Fruit fly (Drosophila melanogaster): Measurements from ENCODE around the gene papi.

Gene papi

dm6 chr2L:2202018-2202852, 18.3 kb upstream of the papi start:
- TF ChIP-seq Ets98B (GFP tag; IDR thresholded peaks at IDR 0.05) (peak; percentile 100), CG8159 (tag; optimal IDR thresholded peaks at IDR 0.05) (peak; percentile 100), Pif1A (GFP tag; optimal IDR thresholded peaks at IDR 0.05) (peak; percentile 100), fd96Ca (GFP tag; IDR thresholded peaks at IDR 0.05) (peak; percentile 99), CG4496 (GFP tag; IDR thresholded peaks at IDR 0.05) (peak; percentile 100), CG14655 (GFP tag; optimal IDR thresholded peaks at IDR 0.05) (peak; percentile 100), CG13204 (GFP tag; optimal IDR thresholded peaks at IDR 0.05) (peak; percentile 98), CG17806 (tag; optimal IDR thresholded peaks at IDR 0.05) (peak; percentile 100), EcR (GFP tag; optimal IDR thresholded peaks at IDR 0.05) (peak; percentile 99), CG34367 (tag; optimal IDR thresholded peaks at IDR 0.05) (peak; percentile 100), CG32121 (GFP tag; IDR thresholded peaks at IDR 0.05) (peak; percentile 100), CG10348 (GFP tag; IDR thresholded peaks at IDR 0.05) (peak; percentile 97), CG8301 (tag; optimal IDR thresholded peaks at IDR 0.05) (peak; percentile 100), CG12605 (GFP tag; IDR thresholded peaks at IDR 0.05) (peak; percentile 100), gl (tag; optimal IDR thresholded peaks at IDR 0.05) (peak; percentile 99), Pif1B (GFP tag; optimal IDR thresholded peaks at IDR 0.05) (peak; percentile 100), CG15710 (tag; optimal IDR thresholded peaks at IDR 0.05) (peak; percentile 100), Snoo (tag; optimal IDR thresholded peaks at IDR 0.05) (peak; percentile 100), rn (GFP tag; IDR thresholded peaks at IDR 0.05) (peak; percentile 99), D1 (tag; optimal IDR thresholded peaks at IDR 0.05) (peak; percentile 99), CG9948 (tag; optimal IDR thresholded peaks at IDR 0.05) (peak; percentile 100)

- peak; percentile 81; the same call in 2 of the 3 replicates for TF ChIP-seq fd96Ca (GFP tag; IDR thresholded peaks at IDR 0.05)
- peak; percentile 86 for TF ChIP-seq CG32121 (GFP tag; IDR thresholded peaks at IDR 0.05)
- TF ChIP-seq CG4496 (GFP tag; IDR thresholded peaks at IDR 0.05), result peak; percentile 85
- TF ChIP-seq Pif1B (GFP tag; optimal IDR thresholded peaks at IDR 0.05), result peak; percentile 49
- TF ChIP-seq CG8301 (tag; optimal IDR thresholded peaks at IDR 0.05), result peak; percentile 56
- peak; percentile 50 for TF ChIP-seq CG8159 (tag; optimal IDR thresholded peaks at IDR 0.05)
- peak; percentile 57; the same call in 1 of the 2 replicates for TF ChIP-seq rn (GFP tag; IDR thresholded peaks at IDR 0.05)
- TF ChIP-seq Pif1A (GFP tag; optimal IDR thresholded peaks at IDR 0.05), result peak; percentile 30
- no peak for TF ChIP-seq CG17806 (tag; optimal IDR thresholded peaks at IDR 0.05)
- TF ChIP-seq Ets98B (GFP tag; IDR thresholded peaks at IDR 0.05), result peak; percentile 88
- TF ChIP-seq gl (tag; optimal IDR thresholded peaks at IDR 0.05), result peak; percentile 32
- TF ChIP-seq Snoo (tag; optimal IDR thresholded peaks at IDR 0.05), result peak; percentile 31
- 0 out of 2 replicates have a peak, but pooled peaks have one; percentile 6 for TF ChIP-seq CG10348 (GFP tag; IDR thresholded peaks at IDR 0.05)
- peak; percentile 100 for TF ChIP-seq EcR (GFP tag; optimal IDR thresholded peaks at IDR 0.05)
- no peak for TF ChIP-seq D1 (tag; optimal IDR thresholded peaks at IDR 0.05)
- peak; percentile 29; the same call in 1 of the 2 replicates for TF ChIP-seq CG12605 (GFP tag; IDR thresholded peaks at IDR 0.05)
- no peak for TF ChIP-seq CG34367 (tag; optimal IDR thresholded peaks at IDR 0.05)
- TF ChIP-seq CG14655 (GFP tag; optimal IDR thresholded peaks at IDR 0.05), result peak; percentile 64
- TF ChIP-seq CG9948 (tag; optimal IDR thresholded peaks at IDR 0.05), result no peak
- TF ChIP-seq CG15710 (tag; optimal IDR thresholded peaks at IDR 0.05), result no peak
- peak; percentile 96 for TF ChIP-seq CG13204 (GFP tag; optimal IDR thresholded peaks at IDR 0.05)
Observed at dm6 chr2L:2202853-2203717, 17.5 kb upstream of the papi start.

dm6 chr2L:2206066-2206465, 14.5 kb upstream of the papi start, which contains the start of gene CG31668:
TSS of gene CG31668 (minus strand) at chr2L:2206166.
- no peak for TF ChIP-seq EcR (GFP tag; optimal IDR thresholded peaks at IDR 0.05)

dm6 chr2L:2209002-2209401, 11.5 kb upstream of the papi start, which contains the start of gene CG33124:
TSS of gene CG33124 (minus strand) at chr2L:2209102.
- TF ChIP-seq CG4496 (GFP tag; IDR thresholded peaks at IDR 0.05) (no peak), CG9948 (tag; optimal IDR thresholded peaks at IDR 0.05) (no peak), EcR (GFP tag; optimal IDR thresholded peaks at IDR 0.05) (no peak), Pif1B (GFP tag; optimal IDR thresholded peaks at IDR 0.05) (no peak), CG14655 (GFP tag; optimal IDR thresholded peaks at IDR 0.05) (no peak), fd96Ca (GFP tag; IDR thresholded peaks at IDR 0.05) (no peak), Pif1A (GFP tag; optimal IDR thresholded peaks at IDR 0.05) (no peak), gl (tag; optimal IDR thresholded peaks at IDR 0.05) (no peak)

dm6 chr2L:2212478-2212877, 8.1 kb upstream of the papi start, which contains the start of gene CG15385:
TSS of gene CG15385 (minus strand) at chr2L:2212571.
- TF ChIP-seq CG32121 (GFP tag; IDR thresholded peaks at IDR 0.05) (no peak), CG8301 (tag; optimal IDR thresholded peaks at IDR 0.05) (no peak), CG34367 (tag; optimal IDR thresholded peaks at IDR 0.05) (no peak), D1 (tag; optimal IDR thresholded peaks at IDR 0.05) (no peak), Pif1B (GFP tag; optimal IDR thresholded peaks at IDR 0.05) (no peak), CG12605 (GFP tag; IDR thresholded peaks at IDR 0.05) (no peak), CG8159 (tag; optimal IDR thresholded peaks at IDR 0.05) (no peak), rn (GFP tag; IDR thresholded peaks at IDR 0.05) (no peak), CG13204 (GFP tag; optimal IDR thresholded peaks at IDR 0.05) (no peak), fd96Ca (GFP tag; IDR thresholded peaks at IDR 0.05) (no peak), CG17806 (tag; optimal IDR thresholded peaks at IDR 0.05) (no peak), CG9948 (tag; optimal IDR thresholded peaks at IDR 0.05) (no peak), Pif1A (GFP tag; optimal IDR thresholded peaks at IDR 0.05) (no peak), gl (tag; optimal IDR thresholded peaks at IDR 0.05) (no peak), CG10348 (GFP tag; IDR thresholded peaks at IDR 0.05) (no peak), EcR (GFP tag; optimal IDR thresholded peaks at IDR 0.05) (no peak)

All from whole organism, pupa.